Fruit fly (Drosophila melanogaster) whole organism, wandering third instar larva: Measurements from ENCODE around the gene Spec2.

Experiments used
- Abd-B ChIP-seq: fragments of >200 bp; optimal IDR thresholded peaks from 2 replicates; lab custom pipeline; 2017; ENCODE audit warnings: missing biosample characterization, missing genetic modification characterization
- CG32264 ChIP-seq: fragments of 200-800 bp; sonication (Bioruptor generic); optimal IDR thresholded peaks from 2 replicates; lab custom pipeline; 2016; ENCODE audit warnings: missing biosample characterization, missing genetic modification characterization
- CG9705 ChIP-seq: fragments of 200-800 bp; sonication (Bioruptor generic); optimal IDR thresholded peaks from 2 replicates; lab custom pipeline; 2018; ENCODE audit warnings: missing biosample characterization, mild to moderate bottlenecking, missing genetic modification characterization
- CrebA ChIP-seq: fragments of 200-800 bp; sonication (Bioruptor generic); optimal IDR thresholded peaks from 2 replicates; lab custom pipeline; 2016; ENCODE audit warnings: missing biosample characterization, mild to moderate bottlenecking, missing genetic modification characterization, borderline replicate concordance
- Dfd ChIP-seq: fragments of >200 bp; optimal IDR thresholded peaks from 2 replicates; lab custom pipeline; 2017; ENCODE audit warnings: missing biosample characterization, missing genetic modification characterization
- Dif ChIP-seq: fragments of 200-275, 200-300 bp; sonication (Bioruptor generic); optimal IDR thresholded peaks from 2 replicates; lab custom pipeline; 2018; ENCODE audit warnings: missing biosample characterization, missing genetic modification characterization; ENCODE audit not compliant: partially characterized antibody
- GATAd ChIP-seq: sonication (Bioruptor generic); optimal IDR thresholded peaks from 2 replicates; lab custom pipeline; 2016; ENCODE audit warnings: missing biosample characterization, missing genetic modification characterization
- HLH106 ChIP-seq: fragments of 200-800 bp; optimal IDR thresholded peaks from 3 replicates; lab custom pipeline; 2019; ENCODE audit warnings: missing biosample characterization, mild to moderate bottlenecking, missing genetic modification characterization, moderate library complexity
- Hnf4 ChIP-seq: fragments of 200-800 bp; sonication (Bioruptor generic); optimal IDR thresholded peaks from 2 replicates; lab custom pipeline; 2016; ENCODE audit warnings: missing biosample characterization, mild to moderate bottlenecking, missing genetic modification characterization
- Hr78 ChIP-seq: fragments of >200 bp; optimal IDR thresholded peaks from 2 replicates; lab custom pipeline; 2017; ENCODE audit warnings: missing biosample characterization, missing genetic modification characterization
- Hr83 ChIP-seq: fragments of 200-300 bp; sonication (Bioruptor generic); optimal IDR thresholded peaks from 2 replicates; lab custom pipeline; 2016; ENCODE audit warnings: missing biosample characterization, mild to moderate bottlenecking, missing genetic modification characterization, moderate library complexity; ENCODE audit not compliant: poor library complexity, severe bottlenecking
- Jra ChIP-seq: sonication (Bioruptor generic); optimal IDR thresholded peaks from 2 replicates; lab custom pipeline; 2016; ENCODE audit warnings: missing biosample characterization, missing genetic modification characterization
- Mio ChIP-seq: sonication (Bioruptor generic); optimal IDR thresholded peaks from 2 replicates; lab custom pipeline; 2016; ENCODE audit warnings: missing biosample characterization, missing genetic modification characterization
- Myc ChIP-seq: fragments of >200 bp; optimal IDR thresholded peaks from 2 replicates; lab custom pipeline; 2017
- N ChIP-seq: fragments of >200 bp; optimal IDR thresholded peaks from 2 replicates; lab custom pipeline; 2018; ENCODE audit warnings: missing biosample characterization, missing external identifiers, missing genetic modification characterization
- OdsH ChIP-seq: fragments of 200-800 bp; sonication (Bioruptor generic); optimal IDR thresholded peaks from 2 replicates; lab custom pipeline; 2016; ENCODE audit warnings: missing biosample characterization, mild to moderate bottlenecking, missing genetic modification characterization
- Rel ChIP-seq, 2 experiments: fragments of 200-800 bp; sonication (Bioruptor generic) in 1 of 2; optimal IDR thresholded peaks; 2 replicates in 1 of 2; 3 replicates in 1 of 2; lab custom pipeline; 2016 to 2019; ENCODE audit warnings: mild to moderate bottlenecking in 2 of 2, missing biosample characterization in 2 of 2, missing genetic modification characterization in 2 of 2, moderate library complexity in 1 of 2
- Sp1 ChIP-seq: fragments of 200-800 bp; sonication (Bioruptor generic); optimal IDR thresholded peaks from 3 replicates; lab custom pipeline; 2019; ENCODE audit warnings: missing biosample characterization, mild to moderate bottlenecking, missing genetic modification characterization, moderate library complexity
- Vsx2 ChIP-seq: fragments of 200-300, 225-300 bp; sonication (Bioruptor generic); optimal IDR thresholded peaks from 2 replicates; lab custom pipeline; 2018; ENCODE audit warnings: missing biosample characterization, missing genetic modification characterization; ENCODE audit not compliant: partially characterized antibody
- br ChIP-seq: fragments of 200-800 bp; sonication (Bioruptor generic); optimal IDR thresholded peaks from 2 replicates; lab custom pipeline; 2016; ENCODE audit warnings: missing biosample characterization, missing genetic modification characterization
- brk ChIP-seq: fragments of 200-800 bp; sonication (Bioruptor generic); optimal IDR thresholded peaks from 2 replicates; lab custom pipeline; 2016; ENCODE audit warnings: missing biosample characterization, mild to moderate bottlenecking, missing genetic modification characterization
- dl ChIP-seq, 2 experiments: fragments of 175-275, 200-275 bp in 1 of 2; fragments of 200-275 bp in 1 of 2; sonication (Bioruptor generic); optimal IDR thresholded peaks; lab custom pipeline; 2018; ENCODE audit warnings: mild to moderate bottlenecking in 2 of 2, missing biosample characterization in 2 of 2, missing genetic modification characterization in 2 of 2, moderate library complexity in 2 of 2; ENCODE audit not compliant: partially characterized antibody in 2 of 2, insufficient read depth in 1 of 2
- dmrt93B ChIP-seq: fragments of 200-800 bp; sonication (Bioruptor generic); optimal IDR thresholded peaks from 2 replicates; lab custom pipeline; 2018; ENCODE audit warnings: missing biosample characterization, mild to moderate bottlenecking, missing genetic modification characterization
- dsf ChIP-seq: sonication (Bioruptor generic); optimal IDR thresholded peaks from 2 replicates; lab custom pipeline; 2016; ENCODE audit warnings: missing biosample characterization, missing genetic modification characterization, borderline replicate concordance
- ey ChIP-seq: fragments of 200-800 bp; sonication (Bioruptor generic); optimal IDR thresholded peaks from 2 replicates; lab custom pipeline; 2016; ENCODE audit warnings: missing biosample characterization, missing genetic modification characterization
- foxo ChIP-seq, 2 experiments: fragments of 200-800 bp; sonication (Bioruptor generic); optimal IDR thresholded peaks; 2 replicates in 1 of 2; 3 replicates in 1 of 2; lab custom pipeline; 2016 to 2017; ENCODE audit warnings: missing biosample characterization in 2 of 2, missing genetic modification characterization in 2 of 2
- fru ChIP-seq: fragments of 200-800 bp; sonication (Bioruptor generic); optimal IDR thresholded peaks from 3 replicates; lab custom pipeline; 2016; ENCODE audit warnings: missing biosample characterization, mild to moderate bottlenecking, missing genetic modification characterization
- h ChIP-seq: fragments of 200-800 bp; sonication (Bioruptor generic); optimal IDR thresholded peaks from 3 replicates; lab custom pipeline; 2016; ENCODE audit warnings: missing biosample characterization, mild to moderate bottlenecking, missing genetic modification characterization
- jim ChIP-seq: fragments of 175-275, 200-325 bp; sonication (Bioruptor generic); optimal IDR thresholded peaks from 2 replicates; lab custom pipeline; 2016; ENCODE audit warnings: missing biosample characterization, mild to moderate bottlenecking, missing genetic modification characterization
- lola ChIP-seq: fragments of >200 bp; optimal IDR thresholded peaks from 2 replicates; lab custom pipeline; 2017; ENCODE audit warnings: missing biosample characterization, missing genetic modification characterization
- pan ChIP-seq: fragments of >200 bp; optimal IDR thresholded peaks from 2 replicates; lab custom pipeline; 2017
- psq ChIP-seq: fragments of 200-800 bp; sonication (Bioruptor generic); optimal IDR thresholded peaks from 3 replicates; lab custom pipeline; 2017; ENCODE audit warnings: missing biosample characterization, mild to moderate bottlenecking, missing genetic modification characterization, moderate library complexity
- rgr ChIP-seq: fragments of 200-800 bp; sonication (Bioruptor generic); optimal IDR thresholded peaks from 3 replicates; lab custom pipeline; 2016; ENCODE audit warnings: missing biosample characterization, mild to moderate bottlenecking, missing genetic modification characterization
- sage ChIP-seq: fragments of 200-800 bp; sonication (Bioruptor generic); optimal IDR thresholded peaks from 2 replicates; lab custom pipeline; 2016; ENCODE audit warnings: missing biosample characterization, mild to moderate bottlenecking, missing genetic modification characterization
- sv ChIP-seq: fragments of 200-800 bp; sonication (Bioruptor generic); optimal IDR thresholded peaks from 3 replicates; lab custom pipeline; 2016; ENCODE audit warnings: missing biosample characterization, missing genetic modification characterization
- tai ChIP-seq: sonication (Bioruptor generic); optimal IDR thresholded peaks from 2 replicates; lab custom pipeline; 2016; ENCODE audit warnings: missing biosample characterization, missing genetic modification characterization
- usp ChIP-seq: fragments of >200 bp; optimal IDR thresholded peaks from 2 replicates; lab custom pipeline; 2017; ENCODE audit warnings: missing biosample characterization, missing genetic modification characterization
- woc ChIP-seq: sonication (Bioruptor generic); optimal IDR thresholded peaks from 2 replicates; lab custom pipeline; 2016; ENCODE audit warnings: missing biosample characterization, mild to moderate bottlenecking, missing genetic modification characterization

Spec2 gene

DNA sequence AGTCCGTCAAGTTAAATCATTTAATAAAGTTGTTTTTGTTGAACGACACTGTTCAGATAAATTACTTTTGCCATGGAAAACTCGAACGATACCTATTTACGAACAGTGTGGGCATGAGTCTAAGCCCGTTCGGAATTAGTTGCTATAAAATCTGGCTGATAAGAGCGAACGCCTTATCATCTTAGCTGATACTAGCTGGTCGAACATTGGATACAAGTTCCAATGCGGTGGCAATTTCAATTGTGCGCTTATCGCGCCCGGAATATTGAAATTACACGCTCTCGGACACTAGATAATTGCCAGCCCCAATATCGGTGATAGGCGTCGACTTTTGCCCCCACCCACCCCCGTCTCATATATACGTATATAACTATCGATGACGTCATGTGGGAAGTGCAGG is 30.0 kb upstream of the Spec2 start:
- TF ChIP-seq Rel (GFP tag; optimal IDR thresholded peaks at IDR 0.05; lab: Kevin White, UChicago) (no peak), Rel (tag; optimal IDR thresholded peaks at IDR 0.05; lab: Kevin White, UChicago) (no peak), foxo (GFP tag; optimal IDR thresholded peaks at IDR 0.05; lab: Kevin White, UChicago) (no peak), Sp1 (GFP tag; lab: Kevin White, UChicago) (no peak), dsf (GFP tag; lab: Kevin White, UChicago) (no peak), CrebA (GFP tag; lab: Kevin White, UChicago) (no peak), HLH106 (tag; lab: Kevin White, UChicago) (no peak), Hr83 (GFP tag; lab: Kevin White, UChicago) (no peak), pan (lab: Kevin White, UChicago) (no peak), CG9705 (no peak), psq (GFP tag; lab: Kevin White, UChicago) (no peak), Abd-B (GFP tag; lab: Kevin White, UChicago) (no peak), Vsx2 (GFP tag; lab: Kevin White, UChicago) (no peak)

DNA sequence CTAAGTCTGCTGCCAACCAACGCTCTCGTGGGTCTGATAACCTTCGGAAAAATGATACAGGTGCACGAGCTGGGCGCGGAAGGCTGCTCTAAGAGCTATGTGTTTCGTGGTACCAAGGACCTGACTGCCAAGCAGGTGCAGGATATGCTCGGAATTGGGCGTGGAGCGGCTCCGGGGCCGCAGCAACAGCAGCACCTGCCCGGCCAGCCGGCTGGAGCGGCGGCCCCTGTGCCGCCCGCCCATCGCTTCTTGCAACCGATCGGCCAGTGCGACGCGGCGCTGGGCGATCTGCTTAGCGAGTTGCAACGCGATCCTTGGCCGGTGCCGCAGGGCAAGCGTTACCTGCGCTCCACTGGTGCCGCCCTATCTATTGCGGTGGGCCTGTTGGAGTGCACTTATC is 26.0 kb upstream of the Spec2 start:
- peak; percentile 66 for TF ChIP-seq Dfd
- TF ChIP-seq HLH106 (tag; lab: Kevin White, UChicago), result no peak

DNA sequence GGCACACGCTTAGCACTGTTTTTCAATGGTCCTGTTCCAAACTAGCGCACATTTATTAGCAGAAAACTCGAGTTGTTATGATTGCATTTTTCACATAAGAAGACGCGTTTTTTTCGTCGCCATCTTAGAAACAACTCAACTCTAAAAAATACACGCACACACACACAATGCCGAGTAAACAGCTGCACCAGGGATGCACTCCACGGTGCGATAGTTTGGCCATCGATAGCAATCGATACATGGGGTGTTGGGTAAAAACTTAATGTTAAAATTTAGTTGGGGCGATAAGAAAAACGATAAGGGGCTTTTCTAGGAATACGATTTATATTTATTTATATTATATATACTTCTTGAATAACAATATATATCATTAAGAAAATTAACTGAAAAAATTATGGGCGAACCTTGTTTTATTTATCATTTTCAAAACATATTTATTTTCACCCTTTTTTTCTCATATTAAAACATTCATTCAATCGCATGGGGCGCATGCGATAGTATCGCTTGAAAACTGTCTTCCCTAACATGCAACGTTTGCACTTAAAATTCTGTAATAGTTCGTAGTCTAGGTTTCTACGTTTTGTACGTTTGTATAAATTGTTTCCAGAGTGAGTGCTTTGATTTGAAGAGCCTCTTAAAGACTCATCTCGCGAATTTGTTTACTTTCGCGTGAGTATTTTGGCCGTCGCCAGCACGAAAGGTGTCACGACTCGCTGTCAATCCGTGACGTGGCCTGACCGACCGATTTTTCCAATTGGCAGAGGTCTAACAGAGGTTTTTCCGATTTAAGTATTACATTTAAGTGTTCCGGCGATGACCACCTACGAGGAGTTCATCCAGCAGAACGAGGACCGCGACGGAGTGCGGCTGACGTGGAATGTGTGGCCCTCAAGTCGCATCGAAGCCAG is 24.9 kb upstream of the Spec2 start, which contains the start of the genes MTA1-like and Sec23:
Gene MTA1-like, minus strand, starts transcription at position 170 of the 908 bp plus-strand sequence.
Gene Sec23, plus strand, starts transcription at position 497 of the 908 bp plus-strand sequence.
- peak; percentile 0 for TF ChIP-seq Myc
- no peak for TF ChIP-seq GATAd (GFP tag; lab: Kevin White, UChicago)
- TF ChIP-seq pan (lab: Kevin White, UChicago), result no peak
- peak; percentile 63 for TF ChIP-seq psq (GFP tag; lab: Kevin White, UChicago)
- no peak for TF ChIP-seq lola (GFP tag; lab: Kevin White, UChicago)
- TF ChIP-seq CG32264, result no peak
- TF ChIP-seq OdsH (GFP tag; lab: Kevin White, UChicago), result peak; percentile 24
- TF ChIP-seq Jra (GFP tag; lab: Kevin White, UChicago), result peak; percentile 19
- no peak for TF ChIP-seq Dif (GFP tag; lab: Kevin White, UChicago)
- TF ChIP-seq CG9705, result peak; percentile 33
- TF ChIP-seq Mio, result no peak
- no peak for TF ChIP-seq Abd-B (GFP tag; lab: Kevin White, UChicago)
- peak; percentile 33 for TF ChIP-seq sv (GFP tag; lab: Kevin White, UChicago)
- TF ChIP-seq tai (GFP tag; lab: Kevin White, UChicago), result no peak
- TF ChIP-seq br (GFP tag; lab: Kevin White, UChicago), result peak; percentile 26
- TF ChIP-seq Hnf4 (GFP tag; lab: Kevin White, UChicago), result peak; percentile 76
- no peak for TF ChIP-seq Dfd
- peak; percentile 71 for TF ChIP-seq Rel (GFP tag; optimal IDR thresholded peaks at IDR 0.05; lab: Kevin White, UChicago)
- TF ChIP-seq Rel (tag; optimal IDR thresholded peaks at IDR 0.05; lab: Kevin White, UChicago), result peak; percentile 9
- TF ChIP-seq dsf (GFP tag; lab: Kevin White, UChicago), result peak; percentile 48
- TF ChIP-seq woc (GFP tag; lab: Kevin White, UChicago), result peak; percentile 66
- peak; percentile 5 for TF ChIP-seq Hr83 (GFP tag; lab: Kevin White, UChicago)
- TF ChIP-seq CrebA (GFP tag; lab: Kevin White, UChicago), result no peak
- TF ChIP-seq HLH106 (tag; lab: Kevin White, UChicago), result peak; percentile 72
- TF ChIP-seq usp, result no peak
- peak; percentile 39 for TF ChIP-seq brk (GFP tag; lab: Kevin White, UChicago)
- no peak for TF ChIP-seq jim
- peak; percentile 36 for TF ChIP-seq fru (GFP tag; lab: Kevin White, UChicago)
- TF ChIP-seq Vsx2 (GFP tag; lab: Kevin White, UChicago), result no peak
- no peak for TF ChIP-seq dl (GFP tag; optimal IDR thresholded peaks at IDR 0.05; lab: Kevin White, UChicago; ENCODE audit: insufficient read depth in 1 of 2, partially characterized antibody in 2 of 2)
- TF ChIP-seq foxo (GFP tag; optimal IDR thresholded peaks at IDR 0.05; lab: Kevin White, UChicago), result peak in 1 of 2 experiments; percentile 74
- TF ChIP-seq Hr78 (GFP tag; lab: Kevin White, UChicago), result no peak
- TF ChIP-seq rgr (GFP tag; lab: Kevin White, UChicago), result peak; percentile 70
- TF ChIP-seq N (GFP tag; lab: Kevin White, UChicago), result no peak
- TF ChIP-seq dmrt93B, result peak; percentile 54
- peak; percentile 35 for TF ChIP-seq sage
- peak; percentile 54 for TF ChIP-seq Sp1 (GFP tag; lab: Kevin White, UChicago)
- peak; percentile 48 for TF ChIP-seq h (GFP tag; lab: Kevin White, UChicago)
- TF ChIP-seq ey (GFP tag; lab: Kevin White, UChicago), result peak; percentile 52
